Worm (Caenorhabditis elegans) whole organism, young adult: ENCODE results near the gene twk-8.
A peak's percentile ranks its signal among the peaks of the same experiment; 100 is the strongest.

Source experiments
- B0336.3 ChIP-seq: fragments of 200-800 bp; sonication (Bioruptor generic); IDR thresholded peaks from 2 replicates; pipeline ENCODE4 v1.3.6; 2022; ENCODE audit warnings: missing genetic modification characterization, missing compliant biosample characterization
- F33H1.4 ChIP-seq: fragments of 200-800 bp; sonication (Bioruptor generic); IDR thresholded peaks from 2 replicates; pipeline ENCODE4 v1.3.6; 2022; ENCODE audit warnings: missing genetic modification reagents, missing genetic modification characterization, missing compliant biosample characterization
- F49E8.2 ChIP-seq: sonication (generic microtip); optimal IDR thresholded peaks from 3 replicates; lab custom pipeline; 2017; ENCODE audit warnings: missing genetic modification characterization, mild to moderate bottlenecking, missing compliant biosample characterization, antibody characterized with exemption, moderate library complexity; ENCODE audit not compliant: insufficient read depth
- K12H6.12 ChIP-seq: fragments of 200-800 bp; sonication (Bioruptor generic); optimal IDR thresholded peaks from 2 replicates; lab custom pipeline; 2018; ENCODE audit warnings: mild to moderate bottlenecking, missing genetic modification characterization, missing compliant biosample characterization
- T07F8.4 ChIP-seq: sonication (generic microtip); optimal IDR thresholded peaks from 2 replicates; lab custom pipeline; 2016; ENCODE audit warnings: mild to moderate bottlenecking, missing genetic modification characterization, moderate library complexity, missing compliant biosample characterization
- T26A5.8 ChIP-seq: sonication (generic microtip); optimal IDR thresholded peaks from 2 replicates; lab custom pipeline; 2016; ENCODE audit warnings: missing genetic modification characterization, missing compliant biosample characterization
- Y53G8AR.9 ChIP-seq: fragments of 200-800 bp; sonication (Bioruptor generic); conservative IDR thresholded peaks from 2 replicates; pipeline ENCODE4 v1.3.6; 2022; ENCODE audit warnings: missing genetic modification reagents, missing genetic modification characterization, missing compliant biosample characterization
- Y56A3A.18 ChIP-seq: fragments of 200-800 bp; sonication (Bioruptor generic); IDR thresholded peaks from 2 replicates; pipeline ENCODE4 v1.3.6; 2022; ENCODE audit warnings: missing genetic modification reagents, missing genetic modification characterization, missing compliant biosample characterization
- aptf-3 ChIP-seq: fragments of 200-800 bp; sonication (Bioruptor generic); IDR thresholded peaks from 2 replicates; pipeline ENCODE4 v1.3.6; 2022; ENCODE audit warnings: missing genetic modification characterization, missing compliant biosample characterization
- athp-1 ChIP-seq: sonication (generic microtip); optimal IDR thresholded peaks from 2 replicates; lab custom pipeline; 2017; ENCODE audit warnings: mild to moderate bottlenecking, missing genetic modification characterization, missing compliant biosample characterization
- attf-5 ChIP-seq: fragments of 200-800 bp; sonication (Bioruptor generic); optimal IDR thresholded peaks from 2 replicates; lab custom pipeline; 2018; ENCODE audit warnings: mild to moderate bottlenecking, missing genetic modification characterization, missing compliant biosample characterization
- attf-6 ChIP-seq: fragments of 200-800 bp; sonication (Bioruptor generic); IDR thresholded peaks from 2 replicates; pipeline ENCODE4 v1.3.6; 2022; ENCODE audit warnings: missing genetic modification reagents, missing genetic modification characterization, missing compliant biosample characterization
- bed-1 ChIP-seq: fragments of 200-800 bp; sonication (Bioruptor generic); IDR thresholded peaks from 2 replicates; pipeline ENCODE4 v1.3.6; 2022; ENCODE audit warnings: missing genetic modification reagents, missing genetic modification characterization, missing compliant biosample characterization
- ccch-3 ChIP-seq: fragments of 200-800 bp; sonication (Bioruptor generic); optimal IDR thresholded peaks from 2 replicates; lab custom pipeline; 2018; ENCODE audit warnings: mild to moderate bottlenecking, missing genetic modification characterization, missing compliant biosample characterization
- cebp-2 ChIP-seq: fragments of 200-800 bp; sonication (Bioruptor generic); IDR thresholded peaks from 2 replicates; pipeline ENCODE4 v1.3.6; 2022; ENCODE audit warnings: missing genetic modification characterization, missing compliant biosample characterization
- ceh-100 ChIP-seq: fragments of 200-800 bp; sonication (Bioruptor generic); IDR thresholded peaks from 2 replicates; pipeline ENCODE4 v1.3.6; 2022; ENCODE audit warnings: missing genetic modification reagents, missing genetic modification characterization, missing compliant biosample characterization
- ceh-40 ChIP-seq: fragments of 200-800 bp; sonication (Bioruptor generic); IDR thresholded peaks from 2 replicates; pipeline ENCODE4 v1.3.6; 2022; ENCODE audit warnings: missing genetic modification characterization, missing compliant biosample characterization
- ceh-91 ChIP-seq: fragments of 200-800 bp; sonication (Bioruptor generic); IDR thresholded peaks from 2 replicates; pipeline ENCODE4 v1.3.6; 2022; ENCODE audit warnings: missing genetic modification reagents, missing genetic modification characterization, missing compliant biosample characterization
- dox-1 ChIP-seq: fragments of 200-800 bp; sonication (Bioruptor generic); IDR thresholded peaks from 2 replicates; pipeline ENCODE4 v1.3.6; 2022; ENCODE audit warnings: missing genetic modification reagents, missing genetic modification characterization, missing compliant biosample characterization
- dpl-1 ChIP-seq: fragments of 150-350 bp; optimal IDR thresholded peaks from 2 replicates; lab custom pipeline; 2014; ENCODE audit warnings: missing biosample characterization, missing genetic modification reagents, missing genetic modification characterization
- efl-1 ChIP-seq: fragments of 150-350 bp; optimal IDR thresholded peaks from 2 replicates; lab custom pipeline; 2014; ENCODE audit warnings: missing biosample characterization, missing genetic modification reagents, missing genetic modification characterization
- egl-44 ChIP-seq: fragments of 200-800 bp; sonication (Bioruptor generic); IDR thresholded peaks from 2 replicates; pipeline ENCODE4 v1.3.6; 2022; ENCODE audit warnings: missing genetic modification reagents, missing genetic modification characterization, missing compliant biosample characterization
- egrh-3 ChIP-seq: fragments of 200-800 bp; sonication (Bioruptor generic); IDR thresholded peaks from 2 replicates; pipeline ENCODE4 v1.3.6; 2022; ENCODE audit warnings: missing genetic modification reagents, missing genetic modification characterization, missing compliant biosample characterization
- fkh-3 ChIP-seq: sonication (generic microtip); optimal IDR thresholded peaks from 2 replicates; lab custom pipeline; 2016; ENCODE audit warnings: mild to moderate bottlenecking, missing genetic modification characterization, missing compliant biosample characterization
- hmg-20 ChIP-seq: fragments of 200-800 bp; sonication (Bioruptor generic); IDR thresholded peaks from 2 replicates; pipeline ENCODE4 v1.3.6; 2022; ENCODE audit warnings: missing genetic modification reagents, missing genetic modification characterization, missing compliant biosample characterization
- hsf-1 ChIP-seq: fragments of 200-800 bp; sonication (Bioruptor generic); IDR thresholded peaks from 2 replicates; pipeline ENCODE4 v1.3.6; 2022; ENCODE audit warnings: missing genetic modification reagents, missing genetic modification characterization, missing compliant biosample characterization
- let-607 ChIP-seq, 2 experiments: fragments of 200-800 bp in 1 of 2; sonication (Bioruptor generic) in 1 of 2; sonication (generic microtip) in 1 of 2; optimal IDR thresholded peaks; 2 replicates each; lab custom pipeline; 2016 to 2018; ENCODE audit warnings: mild to moderate bottlenecking in 2 of 2, missing compliant biosample characterization in 2 of 2, missing genetic modification characterization in 2 of 2, moderate library complexity in 2 of 2, missing genotype in 1 of 2
- madf-10 ChIP-seq: sonication (generic microtip); optimal IDR thresholded peaks from 2 replicates; lab custom pipeline; 2016; ENCODE audit warnings: mild to moderate bottlenecking, missing genetic modification characterization, missing compliant biosample characterization
- nhr-179 ChIP-seq: sonication (generic microtip); optimal IDR thresholded peaks from 2 replicates; lab custom pipeline; 2016; ENCODE audit warnings: mild to moderate bottlenecking, missing genetic modification characterization, missing compliant biosample characterization
- nhr-80 ChIP-seq: sonication (generic microtip); optimal IDR thresholded peaks from 2 replicates; lab custom pipeline; 2016; ENCODE audit warnings: missing genetic modification characterization, missing compliant biosample characterization
- pbrm-1 ChIP-seq: fragments of 200-800 bp; sonication (Bioruptor generic); IDR thresholded peaks from 2 replicates; pipeline ENCODE4 v1.3.6; 2022; ENCODE audit warnings: missing genetic modification reagents, missing genetic modification characterization, missing compliant biosample characterization
- rcor-1 ChIP-seq: fragments of 200-800 bp; sonication (Bioruptor generic); IDR thresholded peaks from 2 replicates; pipeline ENCODE4 v1.3.6; 2022; ENCODE audit warnings: missing genetic modification reagents, missing genetic modification characterization, missing compliant biosample characterization
- rec-8 ChIP-seq, 2 experiments: sonication (generic microtip); optimal IDR thresholded peaks; 2 replicates each; lab custom pipeline; 2016; ENCODE audit warnings: mild to moderate bottlenecking in 2 of 2, missing genetic modification characterization in 2 of 2, missing genetic modification reagents in 2 of 2, missing genotype in 2 of 2, missing biosample characterization in 1 of 2, missing compliant biosample characterization in 1 of 2, moderate library complexity in 1 of 2
- repo-1 ChIP-seq: sonication (generic microtip); optimal IDR thresholded peaks from 2 replicates; lab custom pipeline; 2017; ENCODE audit warnings: mild to moderate bottlenecking, missing genetic modification characterization, missing compliant biosample characterization
- rpc-1 ChIP-seq, 2 experiments: fragments of 150-350 bp in 1 of 2; sonication (generic microtip) in 1 of 2; optimal IDR thresholded peaks; 2 replicates each; lab custom pipeline; 2014 to 2018; ENCODE audit warnings: missing biosample characterization in 1 of 2, missing genetic modification characterization in 1 of 2, missing genetic modification reagents in 1 of 2, missing genotype in 1 of 2
- sdz-38 ChIP-seq: sonication (generic microtip); optimal IDR thresholded peaks from 2 replicates; lab custom pipeline; 2016; ENCODE audit warnings: missing genotype, missing genetic modification characterization, missing compliant biosample characterization
- snpc-1.3 ChIP-seq: sonication (generic microtip); optimal IDR thresholded peaks from 2 replicates; lab custom pipeline; 2017; ENCODE audit warnings: missing genetic modification characterization, mild to moderate bottlenecking, missing compliant biosample characterization, antibody characterized with exemption, moderate library complexity, missing genotype, missing genetic modification reagents; ENCODE audit not compliant: insufficient read depth
- unc-130 ChIP-seq: sonication (generic microtip); optimal IDR thresholded peaks from 2 replicates; lab custom pipeline; 2016; ENCODE audit warnings: missing genetic modification reagents, missing genetic modification characterization, missing compliant biosample characterization
- zim-3 ChIP-seq: sonication (generic microtip); optimal IDR thresholded peaks from 2 replicates; lab custom pipeline; 2017; ENCODE audit warnings: mild to moderate bottlenecking, missing genetic modification characterization, moderate library complexity, missing compliant biosample characterization

The twk-8 gene

DNA sequence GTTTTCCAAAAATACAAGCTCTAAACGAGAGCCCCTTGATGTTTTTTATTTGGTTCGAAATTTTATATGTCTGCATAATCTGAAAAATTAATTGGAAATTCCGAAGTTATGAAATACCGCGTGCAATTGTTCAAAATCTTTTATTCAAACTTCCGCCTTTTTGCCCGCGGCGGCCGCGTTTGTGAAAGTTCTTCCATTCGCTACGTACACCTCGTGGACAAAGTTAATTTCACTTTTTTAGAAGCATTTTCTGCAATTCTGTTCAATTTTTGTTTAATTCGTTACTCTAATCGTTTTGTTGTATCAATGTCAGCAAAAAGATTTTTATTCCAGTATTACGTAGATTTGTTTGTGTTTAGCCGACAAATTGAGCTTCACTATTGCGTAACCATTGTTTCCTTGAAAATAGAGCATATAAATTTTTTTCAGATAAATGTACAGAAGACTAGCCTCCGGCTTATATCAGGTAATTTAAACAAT lies 7.9 kb upstream of the twk-8 start, which contains the start of gene mppb-1 (continued):
- peak; percentile 83 for TF ChIP-seq madf-10 (tag; lab: Kevin White, UChicago)
- peak; percentile 44 for TF ChIP-seq zim-3
- TF ChIP-seq T07F8.4, result no peak
- TF ChIP-seq athp-1 (tag; lab: Kevin White, UChicago), result peak; percentile 14
- 0 out of 2 replicates have a peak, but pooled peaks have one; percentile 21 for TF ChIP-seq bed-1 (GFP tag; lab: Robert Waterston, UW)
- no peak for TF ChIP-seq Y56A3A.18 (GFP tag; lab: Robert Waterston, UW)
- TF ChIP-seq let-607 (tag; optimal IDR thresholded peaks at IDR 0.05; lab: Kevin White, UChicago), result peak in 1 of 2 experiments; percentile 59
- peak; percentile 82 for TF ChIP-seq dpl-1
- TF ChIP-seq F33H1.4, result peak; percentile 58
- 0 out of 2 replicates have a peak, but pooled peaks have one; percentile 30 for TF ChIP-seq ceh-91 (GFP tag; lab: Robert Waterston, UW)
- peak; percentile 57 for TF ChIP-seq K12H6.12 (tag; lab: Kevin White, UChicago)
- TF ChIP-seq fkh-3 (tag; lab: Kevin White, UChicago), result no peak
- TF ChIP-seq B0336.3 (GFP tag; lab: Robert Waterston, UW), result no peak
- TF ChIP-seq aptf-3 (GFP tag; lab: Robert Waterston, UW), result no peak
- no peak for TF ChIP-seq T26A5.8 (tag; lab: Kevin White, UChicago)
- no peak for TF ChIP-seq nhr-179 (tag; lab: Kevin White, UChicago)
- TF ChIP-seq dox-1, result peak; percentile 74
- TF ChIP-seq attf-6 (GFP tag; lab: Robert Waterston, UW), result 0 out of 2 replicates have a peak, but pooled peaks have one; percentile 23
- peak; percentile 50; the same call in 1 of the 2 replicates for TF ChIP-seq ceh-100 (GFP tag; lab: Robert Waterston, UW)
- TF ChIP-seq Y53G8AR.9 (GFP tag; lab: Robert Waterston, UW), result no peak
- no peak for TF ChIP-seq sdz-38 (tag; lab: Kevin White, UChicago)
- TF ChIP-seq rcor-1, result peak; percentile 60
- peak; percentile 40 for TF ChIP-seq attf-5
- no peak for TF ChIP-seq hmg-20
- no peak for TF ChIP-seq F49E8.2
- TF ChIP-seq efl-1 (GFP tag; lab: Kevin White, UChicago), result peak; percentile 74
- no peak for TF ChIP-seq rpc-1 (optimal IDR thresholded peaks at IDR 0.05; lab: Kevin White, UChicago)
- no peak for TF ChIP-seq rpc-1 (tag; optimal IDR thresholded peaks at IDR 0.05; lab: Kevin White, UChicago)
- TF ChIP-seq rec-8 (tag; optimal IDR thresholded peaks at IDR 0.05; lab: Kevin White, UChicago), result peak; percentile 60
- peak; percentile 64 for TF ChIP-seq pbrm-1
- peak; percentile 1 for TF ChIP-seq nhr-80 (tag; lab: Kevin White, UChicago)
- TF ChIP-seq egrh-3 (GFP tag; lab: Robert Waterston, UW), result no peak
- TF ChIP-seq hsf-1 (GFP tag; lab: Robert Waterston, UW), result 0 out of 2 replicates have a peak, but pooled peaks have one; percentile 38
- no peak for TF ChIP-seq repo-1
- TF ChIP-seq cebp-2 (GFP tag; lab: Robert Waterston, UW), result no peak

DNA sequence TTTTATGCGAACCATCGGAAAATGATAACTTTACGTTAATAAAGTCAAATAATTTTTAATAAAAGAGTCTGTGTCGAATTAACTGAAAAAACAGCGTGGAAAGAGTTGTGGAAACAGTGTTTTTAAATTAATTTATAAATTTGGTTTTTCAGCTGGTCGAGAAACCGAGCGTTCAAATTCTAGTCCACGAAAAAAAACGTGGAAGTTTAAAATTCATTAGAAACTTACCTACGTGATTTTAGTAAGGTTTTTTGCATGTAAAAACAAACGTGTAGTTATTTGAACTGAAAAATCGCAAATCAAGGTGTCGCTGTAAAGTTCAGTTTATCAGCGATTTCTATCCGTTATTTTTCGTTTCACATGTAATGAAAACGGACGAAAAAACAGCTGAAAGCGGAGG lies 3.7 kb upstream of the twk-8 start, which contains the start of gene mans-4:
Gene mans-4, minus strand, starts transcription at position 101 of the 400 bp plus-strand sequence.
- TF ChIP-seq zim-3, result no peak
- TF ChIP-seq ceh-40 (GFP tag; lab: Robert Waterston, UW), result no peak
- no peak for TF ChIP-seq snpc-1.3 (tag; lab: Kevin White, UChicago)
- no peak for TF ChIP-seq ccch-3 (GFP tag; lab: Kevin White, UChicago)
- TF ChIP-seq unc-130, result no peak
- TF ChIP-seq egrh-3 (GFP tag; lab: Robert Waterston, UW), result no peak
- TF ChIP-seq egl-44 (GFP tag; lab: Robert Waterston, UW), result no peak
